Fruit fly (Drosophila melanogaster) whole organism: Measurements from ENCODE around the gene baf.

Experiments
- CG8478 ChIP-seq: fragments of >200 bp; optimal IDR thresholded peaks from 2 replicates; lab custom pipeline; 2018; ENCODE audit warnings: inconsistent platforms
- Dll ChIP-seq: fragments of >200 bp; optimal IDR thresholded peaks from 2 replicates; lab custom pipeline; 2017
- EcR ChIP-seq, 2 experiments: fragments of >200 bp; optimal IDR thresholded peaks; 2 replicates each; lab custom pipeline; 2017; ENCODE audit warnings: missing biosample characterization in 2 of 2, missing genetic modification characterization in 2 of 2, missing genetic modification reagents in 2 of 2
- pan ChIP-seq: fragments of >200 bp; optimal IDR thresholded peaks from 2 replicates; lab custom pipeline; 2017
- psq ChIP-seq: fragments of >200 bp; optimal IDR thresholded peaks from 2 replicates; lab custom pipeline; 2017
- usp ChIP-seq: fragments of >200 bp; optimal IDR thresholded peaks from 2 replicates; lab custom pipeline; 2017; ENCODE audit warnings: missing biosample characterization, missing genetic modification characterization, mixed read lengths

dm6 chr2L:7986210-7986609 lies 43.1 kb upstream of the baf start:
- no peak for TF ChIP-seq psq (lab: Kevin White, UChicago)
- no peak for TF ChIP-seq pan (lab: Kevin White, UChicago)
- TF ChIP-seq CG8478 (lab: Kevin White, UChicago): no peak
- TF ChIP-seq Dll (lab: Kevin White, UChicago): no peak
- TF ChIP-seq usp: no peak
- no peak for TF ChIP-seq EcR (GFP tag; optimal IDR thresholded peaks at IDR 0.05; lab: Kevin White, UChicago)
